Worm (Caenorhabditis elegans): Measurements from ENCODE around the gene C03A3.2.

- TF ChIP-seq dao-5 (tag; optimal IDR thresholded peaks at IDR 0.05) = no peak
- no peak for TF ChIP-seq W03F9.2 (tag; optimal IDR thresholded peaks at IDR 0.05)
Measured at ce11 chrX:11279276-11279675, 16.6 kb downstream of the C03A3.2 start, which contains the start of gene F38B2.2.
